Fruit fly (Drosophila melanogaster): ENCODE measurements around the gene CG14546.

CG14546 gene

DNA sequence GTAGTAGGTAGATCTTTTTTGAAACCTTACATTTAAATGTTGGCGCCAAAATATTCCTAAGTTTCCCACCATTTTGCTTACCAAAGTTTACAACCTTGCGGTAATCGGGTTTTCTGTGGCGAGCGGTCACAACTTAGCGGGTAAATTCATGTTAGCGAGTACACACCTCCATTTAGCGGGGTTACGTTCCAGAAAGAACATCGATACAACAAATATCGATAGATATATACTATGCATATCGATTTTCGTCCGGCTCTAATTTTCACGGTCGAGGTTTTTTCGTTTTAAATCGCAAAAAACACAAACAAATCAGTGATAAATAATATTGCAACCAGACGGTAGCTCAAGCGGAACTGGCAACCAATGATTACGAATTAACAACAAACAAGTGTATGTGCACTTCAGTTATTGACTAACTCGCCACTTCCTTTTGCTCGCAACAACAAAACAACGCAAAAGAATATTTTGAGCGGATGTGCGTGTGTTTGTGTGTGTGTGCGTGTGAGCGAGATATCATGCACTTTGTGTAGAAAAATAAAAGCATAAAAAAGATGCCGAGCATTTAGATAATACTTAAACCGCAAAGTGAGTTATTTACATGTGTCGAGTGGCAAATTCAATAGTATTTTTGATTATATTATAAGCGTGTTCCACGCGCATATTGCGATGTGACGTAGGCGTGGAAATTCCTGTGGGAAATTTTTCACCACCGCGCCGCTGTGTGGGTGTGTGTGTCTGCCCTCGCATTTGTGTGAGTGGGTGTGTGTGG is 33.9 kb downstream of the CG14546 start, which contains the start of gene Lnk (continued):
- no peak for TF ChIP-seq Atf3 (GFP tag; optimal IDR thresholded peaks at IDR 0.05)
- TF ChIP-seq lab (GFP tag; optimal IDR thresholded peaks at IDR 0.05): no peak
- TF ChIP-seq CG7987 (GFP tag; optimal IDR thresholded peaks at IDR 0.05): no peak
- TF ChIP-seq Dad (GFP tag; optimal IDR thresholded peaks at IDR 0.05): no peak
- no peak for TF ChIP-seq pfk (GFP tag; optimal IDR thresholded peaks at IDR 0.05)
- TF ChIP-seq CG3163 (GFP tag; optimal IDR thresholded peaks at IDR 0.05): no peak
- no peak for TF ChIP-seq Tbp (GFP tag; optimal IDR thresholded peaks at IDR 0.05)
- no peak for TF ChIP-seq kay (GFP tag; optimal IDR thresholded peaks at IDR 0.05)
- no peak for TF ChIP-seq CG13123 (GFP tag; optimal IDR thresholded peaks at IDR 0.05)
- TF ChIP-seq CG10321 (GFP tag; IDR thresholded peaks at IDR 0.05): no peak
- TF ChIP-seq Rfx (GFP tag; IDR thresholded peaks at IDR 0.05): peak; percentile 61
- no peak for TF ChIP-seq CG15011 (GFP tag; optimal IDR thresholded peaks at IDR 0.05)
- peak; percentile 76 for TF ChIP-seq nom (GFP tag; optimal IDR thresholded peaks at IDR 0.05)
- peak; percentile 92 for TF ChIP-seq nerfin-1 (tag; optimal IDR thresholded peaks at IDR 0.05)
- TF ChIP-seq CG10654 (GFP tag; optimal IDR thresholded peaks at IDR 0.05): no peak
- no peak for TF ChIP-seq CG12104 (GFP tag; optimal IDR thresholded peaks at IDR 0.05)
- TF ChIP-seq gem (tag; optimal IDR thresholded peaks at IDR 0.05): no peak
- TF ChIP-seq maf-S (GFP tag; optimal IDR thresholded peaks at IDR 0.05): peak; percentile 15
- peak; percentile 22 for TF ChIP-seq CG12391 (tag; optimal IDR thresholded peaks at IDR 0.05)
- peak; percentile 43 for TF ChIP-seq nau (GFP tag; optimal IDR thresholded peaks at IDR 0.05)
- TF ChIP-seq CG11247 (GFP tag; IDR thresholded peaks at IDR 0.05): no peak
- TF ChIP-seq Mad (GFP tag; optimal IDR thresholded peaks at IDR 0.05): no peak
- TF ChIP-seq pita (GFP tag; optimal IDR thresholded peaks at IDR 0.05): peak; percentile 98
- peak; percentile 15 for TF ChIP-seq fu2 (GFP tag; optimal IDR thresholded peaks at IDR 0.05)
- no peak for TF ChIP-seq CG4730 (GFP tag; IDR thresholded peaks at IDR 0.05)
- TF ChIP-seq Fer2 (tag; optimal IDR thresholded peaks at IDR 0.05): no peak
- TF ChIP-seq CG11093 (GFP tag; IDR thresholded peaks at IDR 0.05): no peak
- TF ChIP-seq CG3838 (GFP tag; optimal IDR thresholded peaks at IDR 0.05): no peak
- no peak for TF ChIP-seq CG3065 (GFP tag; optimal IDR thresholded peaks at IDR 0.05)
- no peak for TF ChIP-seq ash1 (GFP tag; optimal IDR thresholded peaks at IDR 0.05)
- no peak for TF ChIP-seq CG6813 (GFP tag; optimal IDR thresholded peaks at IDR 0.05)
- no peak for TF ChIP-seq CkIIα-i1 (GFP tag; IDR thresholded peaks at IDR 0.05)
- TF ChIP-seq ato (GFP tag; IDR thresholded peaks at IDR 0.05; ENCODE audit: partially characterized antibody): peak; percentile 88
- no peak for TF ChIP-seq toy (GFP tag; IDR thresholded peaks at IDR 0.05)
- TF ChIP-seq CG4282 (GFP tag; optimal IDR thresholded peaks at IDR 0.05): no peak
- TF ChIP-seq CG34422 (GFP tag; IDR thresholded peaks at IDR 0.05): no peak
- peak; percentile 46 for TF ChIP-seq pros (GFP tag; optimal IDR thresholded peaks at IDR 0.05)
- no peak for TF ChIP-seq gt (GFP tag; IDR thresholded peaks at IDR 0.05)
- TF ChIP-seq tio (GFP tag; optimal IDR thresholded peaks at IDR 0.05): no peak
- TF ChIP-seq eve (GFP tag; optimal IDR thresholded peaks at IDR 0.05): no peak
- no peak for TF ChIP-seq sens-2 (GFP tag; IDR thresholded peaks at IDR 0.05)
- no peak for TF ChIP-seq Hr39 (optimal IDR thresholded peaks at IDR 0.05)
- no peak for TF ChIP-seq gro (GFP tag; optimal IDR thresholded peaks at IDR 0.05)
- TF ChIP-seq GATAe (GFP tag; conservative IDR thresholded peaks at IDR 0.05): no peak
- TF ChIP-seq Hmr (GFP tag; optimal IDR thresholded peaks at IDR 0.05): peak; percentile 61
- no peak for TF ChIP-seq CG12071 (GFP tag; optimal IDR thresholded peaks at IDR 0.05)
- no peak for TF ChIP-seq prd (optimal IDR thresholded peaks at IDR 0.05)
- TF ChIP-seq prd (GFP tag; IDR thresholded peaks at IDR 0.05): no peak
- no peak for TF ChIP-seq lbe (GFP tag; optimal IDR thresholded peaks at IDR 0.05)
- TF ChIP-seq Nf-YB (GFP tag; optimal IDR thresholded peaks at IDR 0.05): no peak
- TF ChIP-seq CG16813 (GFP tag; IDR thresholded peaks at IDR 0.05; ENCODE audit: partially characterized antibody): peak; percentile 89

Measured in whole organism, embryonic.